Fruit fly (Drosophila melanogaster) whole organism, wandering third instar larva: ENCODE data around the gene sisA.

Source experiments
- CG32264 ChIP-seq: fragments of 200-800 bp; sonication (Bioruptor generic); optimal IDR thresholded peaks from 2 replicates; lab custom pipeline; 2016; ENCODE audit warnings: missing biosample characterization, missing genetic modification characterization
- CG9705 ChIP-seq: fragments of 200-800 bp; sonication (Bioruptor generic); optimal IDR thresholded peaks from 2 replicates; lab custom pipeline; 2018; ENCODE audit warnings: missing biosample characterization, mild to moderate bottlenecking, missing genetic modification characterization
- CrebA ChIP-seq: fragments of 200-800 bp; sonication (Bioruptor generic); optimal IDR thresholded peaks from 2 replicates; lab custom pipeline; 2016; ENCODE audit warnings: missing biosample characterization, mild to moderate bottlenecking, missing genetic modification characterization, borderline replicate concordance
- Dfd ChIP-seq: fragments of >200 bp; optimal IDR thresholded peaks from 2 replicates; lab custom pipeline; 2017; ENCODE audit warnings: missing biosample characterization, missing genetic modification characterization
- GATAd ChIP-seq: sonication (Bioruptor generic); optimal IDR thresholded peaks from 2 replicates; lab custom pipeline; 2016; ENCODE audit warnings: missing biosample characterization, missing genetic modification characterization
- HLH106 ChIP-seq: fragments of 200-800 bp; optimal IDR thresholded peaks from 3 replicates; lab custom pipeline; 2019; ENCODE audit warnings: missing biosample characterization, mild to moderate bottlenecking, missing genetic modification characterization, moderate library complexity
- Hnf4 ChIP-seq: fragments of 200-800 bp; sonication (Bioruptor generic); optimal IDR thresholded peaks from 2 replicates; lab custom pipeline; 2016; ENCODE audit warnings: missing biosample characterization, mild to moderate bottlenecking, missing genetic modification characterization
- Hr78 ChIP-seq: fragments of >200 bp; optimal IDR thresholded peaks from 2 replicates; lab custom pipeline; 2017; ENCODE audit warnings: missing biosample characterization, missing genetic modification characterization
- Hr83 ChIP-seq: fragments of 200-300 bp; sonication (Bioruptor generic); optimal IDR thresholded peaks from 2 replicates; lab custom pipeline; 2016; ENCODE audit warnings: missing biosample characterization, mild to moderate bottlenecking, missing genetic modification characterization, moderate library complexity; ENCODE audit not compliant: poor library complexity, severe bottlenecking
- Jra ChIP-seq: sonication (Bioruptor generic); optimal IDR thresholded peaks from 2 replicates; lab custom pipeline; 2016; ENCODE audit warnings: missing biosample characterization, missing genetic modification characterization
- Mio ChIP-seq: sonication (Bioruptor generic); optimal IDR thresholded peaks from 2 replicates; lab custom pipeline; 2016; ENCODE audit warnings: missing biosample characterization, missing genetic modification characterization
- Myc ChIP-seq: fragments of >200 bp; optimal IDR thresholded peaks from 2 replicates; lab custom pipeline; 2017
- N ChIP-seq: fragments of >200 bp; optimal IDR thresholded peaks from 2 replicates; lab custom pipeline; 2018; ENCODE audit warnings: missing biosample characterization, missing external identifiers, missing genetic modification characterization
- OdsH ChIP-seq: fragments of 200-800 bp; sonication (Bioruptor generic); optimal IDR thresholded peaks from 2 replicates; lab custom pipeline; 2016; ENCODE audit warnings: missing biosample characterization, mild to moderate bottlenecking, missing genetic modification characterization
- Rel ChIP-seq, 2 experiments: fragments of 200-800 bp; sonication (Bioruptor generic) in 1 of 2; optimal IDR thresholded peaks; 2 replicates in 1 of 2; 3 replicates in 1 of 2; lab custom pipeline; 2016 to 2019; ENCODE audit warnings: mild to moderate bottlenecking in 2 of 2, missing biosample characterization in 2 of 2, missing genetic modification characterization in 2 of 2, moderate library complexity in 1 of 2
- Sp1 ChIP-seq: fragments of 200-800 bp; sonication (Bioruptor generic); optimal IDR thresholded peaks from 3 replicates; lab custom pipeline; 2019; ENCODE audit warnings: missing biosample characterization, mild to moderate bottlenecking, missing genetic modification characterization, moderate library complexity
- Vsx2 ChIP-seq: fragments of 200-300, 225-300 bp; sonication (Bioruptor generic); optimal IDR thresholded peaks from 2 replicates; lab custom pipeline; 2018; ENCODE audit warnings: missing biosample characterization, missing genetic modification characterization; ENCODE audit not compliant: partially characterized antibody
- br ChIP-seq: fragments of 200-800 bp; sonication (Bioruptor generic); optimal IDR thresholded peaks from 2 replicates; lab custom pipeline; 2016; ENCODE audit warnings: missing biosample characterization, missing genetic modification characterization
- brk ChIP-seq: fragments of 200-800 bp; sonication (Bioruptor generic); optimal IDR thresholded peaks from 2 replicates; lab custom pipeline; 2016; ENCODE audit warnings: missing biosample characterization, mild to moderate bottlenecking, missing genetic modification characterization
- dl ChIP-seq, 2 experiments: fragments of 175-275, 200-275 bp in 1 of 2; fragments of 200-275 bp in 1 of 2; sonication (Bioruptor generic); optimal IDR thresholded peaks; lab custom pipeline; 2018; ENCODE audit warnings: mild to moderate bottlenecking in 2 of 2, missing biosample characterization in 2 of 2, missing genetic modification characterization in 2 of 2, moderate library complexity in 2 of 2; ENCODE audit not compliant: partially characterized antibody in 2 of 2, insufficient read depth in 1 of 2
- dmrt93B ChIP-seq: fragments of 200-800 bp; sonication (Bioruptor generic); optimal IDR thresholded peaks from 2 replicates; lab custom pipeline; 2018; ENCODE audit warnings: missing biosample characterization, mild to moderate bottlenecking, missing genetic modification characterization
- ey ChIP-seq: fragments of 200-800 bp; sonication (Bioruptor generic); optimal IDR thresholded peaks from 2 replicates; lab custom pipeline; 2016; ENCODE audit warnings: missing biosample characterization, missing genetic modification characterization
- foxo ChIP-seq, 2 experiments: fragments of 200-800 bp; sonication (Bioruptor generic); optimal IDR thresholded peaks; 2 replicates in 1 of 2; 3 replicates in 1 of 2; lab custom pipeline; 2016 to 2017; ENCODE audit warnings: missing biosample characterization in 2 of 2, missing genetic modification characterization in 2 of 2
- h ChIP-seq: fragments of 200-800 bp; sonication (Bioruptor generic); optimal IDR thresholded peaks from 3 replicates; lab custom pipeline; 2016; ENCODE audit warnings: missing biosample characterization, mild to moderate bottlenecking, missing genetic modification characterization
- jim ChIP-seq: fragments of 175-275, 200-325 bp; sonication (Bioruptor generic); optimal IDR thresholded peaks from 2 replicates; lab custom pipeline; 2016; ENCODE audit warnings: missing biosample characterization, mild to moderate bottlenecking, missing genetic modification characterization
- lola ChIP-seq: fragments of >200 bp; optimal IDR thresholded peaks from 2 replicates; lab custom pipeline; 2017; ENCODE audit warnings: missing biosample characterization, missing genetic modification characterization
- pan ChIP-seq: fragments of >200 bp; optimal IDR thresholded peaks from 2 replicates; lab custom pipeline; 2017
- sage ChIP-seq: fragments of 200-800 bp; sonication (Bioruptor generic); optimal IDR thresholded peaks from 2 replicates; lab custom pipeline; 2016; ENCODE audit warnings: missing biosample characterization, mild to moderate bottlenecking, missing genetic modification characterization
- tai ChIP-seq: sonication (Bioruptor generic); optimal IDR thresholded peaks from 2 replicates; lab custom pipeline; 2016; ENCODE audit warnings: missing biosample characterization, missing genetic modification characterization
- usp ChIP-seq: fragments of >200 bp; optimal IDR thresholded peaks from 2 replicates; lab custom pipeline; 2017; ENCODE audit warnings: missing biosample characterization, missing genetic modification characterization
- woc ChIP-seq: sonication (Bioruptor generic); optimal IDR thresholded peaks from 2 replicates; lab custom pipeline; 2016; ENCODE audit warnings: missing biosample characterization, mild to moderate bottlenecking, missing genetic modification characterization

sisA gene

DNA sequence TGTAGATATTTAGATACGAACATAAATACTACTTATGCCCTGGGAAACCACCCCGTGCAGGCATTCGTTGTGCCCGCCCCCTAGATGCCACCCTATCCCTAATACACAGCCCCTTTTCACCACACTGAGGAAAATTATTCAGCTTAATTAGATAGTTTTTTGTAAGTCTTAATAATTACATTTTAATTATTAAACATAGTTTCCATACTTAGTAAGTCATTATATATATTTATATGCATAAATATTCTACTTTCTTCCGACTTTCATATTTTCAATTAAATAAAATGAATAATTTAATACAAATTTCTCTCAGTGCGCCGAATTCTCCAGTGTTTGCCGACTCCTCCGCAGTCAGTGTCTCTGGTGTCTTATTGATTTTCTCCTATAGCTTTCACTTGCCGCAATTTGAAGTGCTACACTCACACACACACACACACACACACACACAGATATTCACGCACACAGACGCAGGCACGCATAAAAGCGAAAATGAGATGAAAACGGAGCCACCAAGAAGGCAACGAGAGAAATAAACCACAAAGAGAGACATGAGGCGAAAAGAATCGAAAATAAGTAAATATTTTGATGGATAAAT lies 26.6 kb downstream of the sisA start:
- TF ChIP-seq Myc (lab: Kevin White, UChicago): no peak
- TF ChIP-seq usp (GFP tag; lab: Kevin White, UChicago): no peak
- no peak for TF ChIP-seq OdsH (GFP tag; lab: Kevin White, UChicago)
- TF ChIP-seq Dfd (GFP tag; lab: Kevin White, UChicago): peak; percentile 52
- TF ChIP-seq Rel (GFP tag; optimal IDR thresholded peaks at IDR 0.05; lab: Kevin White, UChicago): no peak
- TF ChIP-seq Rel (tag; optimal IDR thresholded peaks at IDR 0.05; lab: Kevin White, UChicago): no peak
- TF ChIP-seq Hnf4: no peak
- TF ChIP-seq Jra (GFP tag; lab: Kevin White, UChicago): no peak

DNA sequence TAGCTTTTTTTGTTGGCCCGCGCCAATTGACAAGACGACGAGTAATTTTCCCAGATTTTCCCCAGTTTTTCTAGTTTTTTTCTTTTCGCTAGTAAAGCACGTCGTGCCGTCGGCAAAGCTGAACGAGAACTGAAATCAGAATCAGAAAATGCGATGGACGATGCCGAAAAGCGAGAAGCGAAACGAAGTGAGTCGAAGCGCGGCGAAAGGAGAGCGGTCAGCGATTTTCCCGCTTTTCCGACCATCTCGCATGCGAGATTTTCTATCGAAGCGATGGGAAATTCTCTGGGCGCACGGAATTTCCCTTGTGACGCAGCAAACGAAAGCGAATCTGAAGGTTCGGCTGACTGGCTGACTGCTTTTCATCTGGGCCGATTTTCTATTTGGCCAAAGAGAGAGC lies 28.6 kb downstream of the sisA start:
- TF ChIP-seq Hr78 (GFP tag; lab: Kevin White, UChicago) (no peak), tai (GFP tag; lab: Kevin White, UChicago) (no peak), N (GFP tag; lab: Kevin White, UChicago) (no peak), Jra (GFP tag; lab: Kevin White, UChicago) (no peak), foxo (GFP tag; optimal IDR thresholded peaks at IDR 0.05; lab: Kevin White, UChicago) (no peak), HLH106 (tag; lab: Kevin White, UChicago) (no peak), Vsx2 (GFP tag; lab: Kevin White, UChicago) (no peak), Mio (GFP tag; lab: Kevin White, UChicago) (no peak)

DNA sequence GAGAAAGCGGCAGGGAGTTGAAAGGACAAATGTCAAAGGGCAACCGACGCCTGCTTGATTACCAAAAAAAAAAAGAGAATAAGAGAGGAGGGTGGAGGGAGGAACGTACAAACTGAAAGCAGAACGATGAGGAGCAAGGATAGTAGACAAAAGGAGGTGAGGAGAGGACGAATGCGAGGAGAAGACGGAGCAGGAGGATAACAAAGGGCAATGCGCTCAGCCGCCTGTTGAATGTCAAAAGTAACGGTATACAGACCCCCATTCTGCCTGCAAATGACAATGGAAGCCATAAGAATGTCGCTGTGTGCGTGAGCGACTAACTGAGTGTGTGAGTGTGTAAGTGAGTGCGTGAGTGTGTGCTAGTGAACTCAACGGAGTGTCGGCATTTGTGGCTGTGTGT lies 37.2 kb downstream of the sisA start:
- no peak for TF ChIP-seq CrebA (GFP tag; lab: Kevin White, UChicago)
- TF ChIP-seq HLH106 (tag; lab: Kevin White, UChicago): no peak
- no peak for TF ChIP-seq dl (GFP tag; optimal IDR thresholded peaks at IDR 0.05; lab: Kevin White, UChicago; ENCODE audit: insufficient read depth in 1 of 2, partially characterized antibody in 2 of 2)
- no peak for TF ChIP-seq ey (GFP tag; lab: Kevin White, UChicago)
- no peak for TF ChIP-seq woc (GFP tag; lab: Kevin White, UChicago)
- TF ChIP-seq jim (GFP tag; lab: Kevin White, UChicago): no peak
- no peak for TF ChIP-seq Dfd (GFP tag; lab: Kevin White, UChicago)
- no peak for TF ChIP-seq dmrt93B
- TF ChIP-seq Sp1 (GFP tag; lab: Kevin White, UChicago): no peak
- TF ChIP-seq brk (GFP tag; lab: Kevin White, UChicago): no peak
- no peak for TF ChIP-seq br (GFP tag; lab: Kevin White, UChicago)
- TF ChIP-seq CG32264 (GFP tag; lab: Kevin White, UChicago): no peak
- TF ChIP-seq sage: no peak
- no peak for TF ChIP-seq GATAd (GFP tag; lab: Kevin White, UChicago)
- no peak for TF ChIP-seq usp (GFP tag; lab: Kevin White, UChicago)
- no peak for TF ChIP-seq lola
- TF ChIP-seq CG9705 (GFP tag; lab: Kevin White, UChicago): no peak

DNA sequence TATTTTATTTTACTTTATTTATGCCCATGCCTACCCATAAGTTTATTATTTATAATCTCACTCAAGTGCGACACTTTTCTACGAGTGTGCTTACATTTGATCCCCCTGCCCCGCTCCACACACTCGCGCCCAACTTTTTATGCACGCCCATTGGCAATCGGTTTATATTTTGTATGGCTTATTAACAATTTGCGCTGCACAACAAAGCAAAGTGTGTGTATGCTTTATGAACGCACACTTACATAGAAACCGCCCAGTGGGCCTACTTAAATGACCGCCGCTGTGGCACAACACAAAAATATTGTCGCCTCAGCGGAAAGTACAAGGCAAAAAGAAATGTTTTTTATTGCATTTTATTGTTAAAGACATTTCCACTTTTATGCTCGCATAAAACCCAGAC lies 38.6 kb downstream of the sisA start:
- TF ChIP-seq Rel (GFP tag; optimal IDR thresholded peaks at IDR 0.05; lab: Kevin White, UChicago): no peak
- TF ChIP-seq Rel (tag; optimal IDR thresholded peaks at IDR 0.05; lab: Kevin White, UChicago): no peak
- no peak for TF ChIP-seq ey (GFP tag; lab: Kevin White, UChicago)
- TF ChIP-seq pan: no peak
- no peak for TF ChIP-seq Hnf4
- no peak for TF ChIP-seq Vsx2 (GFP tag; lab: Kevin White, UChicago)
- TF ChIP-seq h (GFP tag; lab: Kevin White, UChicago): no peak
- TF ChIP-seq br (GFP tag; lab: Kevin White, UChicago): no peak
- TF ChIP-seq CG32264 (GFP tag; lab: Kevin White, UChicago): no peak
- no peak for TF ChIP-seq tai (GFP tag; lab: Kevin White, UChicago)
- TF ChIP-seq Hr83 (GFP tag; lab: Kevin White, UChicago): no peak
- no peak for TF ChIP-seq OdsH (GFP tag; lab: Kevin White, UChicago)
